Fruit fly (Drosophila melanogaster): Measurements from ENCODE around the gene Ndc80.

The Ndc80 gene

dm6 chrX:13630290-13630900 lies 18.5 kb upstream of the Ndc80 start (continued):
- no peak for TF ChIP-seq pros (GFP tag; optimal IDR thresholded peaks at IDR 0.05)
- no peak for TF ChIP-seq NfI (GFP tag; optimal IDR thresholded peaks at IDR 0.05)
- TF ChIP-seq Sin3A (optimal IDR thresholded peaks at IDR 0.05): no peak
- no peak for TF ChIP-seq CG18619 (GFP tag; optimal IDR thresholded peaks at IDR 0.05)
- no peak for TF ChIP-seq CG3838 (GFP tag; optimal IDR thresholded peaks at IDR 0.05)
- TF ChIP-seq hbn (GFP tag; IDR thresholded peaks at IDR 0.05; ENCODE audit: partially characterized antibody): no peak
- no peak for TF ChIP-seq CG10565 (GFP tag; optimal IDR thresholded peaks at IDR 0.05)
- TF ChIP-seq BtbVII (GFP tag; optimal IDR thresholded peaks at IDR 0.05): no peak
- peak; percentile 41 for TF ChIP-seq pnt (GFP tag; optimal IDR thresholded peaks at IDR 0.05)
- no peak for TF ChIP-seq CG8359 (GFP tag; optimal IDR thresholded peaks at IDR 0.05; ENCODE audit: borderline replicate concordance)
- no peak for TF ChIP-seq zfh2 (GFP tag; optimal IDR thresholded peaks at IDR 0.05)
- no peak for TF ChIP-seq Meics (GFP tag; optimal IDR thresholded peaks at IDR 0.05)
- no peak for TF ChIP-seq CG1024 (GFP tag; IDR thresholded peaks at IDR 0.05)
- TF ChIP-seq CG2202 (tag; optimal IDR thresholded peaks at IDR 0.05): no peak
- TF ChIP-seq CG10431 (GFP tag; optimal IDR thresholded peaks at IDR 0.05): no peak
- TF ChIP-seq CG33557 (GFP tag; optimal IDR thresholded peaks at IDR 0.05): no peak
- no peak for TF ChIP-seq bcd (GFP tag; optimal IDR thresholded peaks at IDR 0.05)
- no peak for TF ChIP-seq sens-2 (GFP tag; IDR thresholded peaks at IDR 0.05)
- no peak for TF ChIP-seq CG8478 (optimal IDR thresholded peaks at IDR 0.05)
- TF ChIP-seq Ets97D (GFP tag; optimal IDR thresholded peaks at IDR 0.05): no peak
- TF ChIP-seq eve (GFP tag; optimal IDR thresholded peaks at IDR 0.05): no peak
- TF ChIP-seq CG11456 (GFP tag; IDR thresholded peaks at IDR 0.05): no peak
- TF ChIP-seq shn (GFP tag; optimal IDR thresholded peaks at IDR 0.05): no peak
- peak; percentile 11 for TF ChIP-seq Sry-δ (GFP tag; optimal IDR thresholded peaks at IDR 0.05)
- TF ChIP-seq CG12299 (tag; optimal IDR thresholded peaks at IDR 0.05): no peak
- no peak for TF ChIP-seq tup (GFP tag; optimal IDR thresholded peaks at IDR 0.05)
- no peak for TF ChIP-seq Lpt (GFP tag; optimal IDR thresholded peaks at IDR 0.05)
- TF ChIP-seq nerfin-1 (tag; optimal IDR thresholded peaks at IDR 0.05): no peak
- TF ChIP-seq gce (GFP tag; IDR thresholded peaks at IDR 0.05): no peak
- TF ChIP-seq Nf-YC (tag; optimal IDR thresholded peaks at IDR 0.05): no peak
- peak; percentile 60 for TF ChIP-seq gem (tag; optimal IDR thresholded peaks at IDR 0.05)
- TF ChIP-seq Drgx (GFP tag; IDR thresholded peaks at IDR 0.05): 0 out of 2 replicates have a peak, but pooled peaks have one; percentile 8
- TF ChIP-seq cato (GFP tag; optimal IDR thresholded peaks at IDR 0.05; ENCODE audit: borderline replicate concordance): no peak
- TF ChIP-seq stwl (tag; optimal IDR thresholded peaks at IDR 0.05): no peak
- TF ChIP-seq Eip74EF (GFP tag; optimal IDR thresholded peaks at IDR 0.05): no peak
- no peak for TF ChIP-seq ase (GFP tag; IDR thresholded peaks at IDR 0.05)
- TF ChIP-seq CG7745 (tag; optimal IDR thresholded peaks at IDR 0.05): no peak
- no peak for TF ChIP-seq Deaf1 (tag; optimal IDR thresholded peaks at IDR 0.05)
- peak; percentile 20 for TF ChIP-seq Dip3 (GFP tag; optimal IDR thresholded peaks at IDR 0.05)
- TF ChIP-seq CG12219 (GFP tag; optimal IDR thresholded peaks at IDR 0.05): no peak
- TF ChIP-seq Elba2 (GFP tag; optimal IDR thresholded peaks at IDR 0.05): no peak
- no peak for TF ChIP-seq Poxn (GFP tag; IDR thresholded peaks at IDR 0.05)
- TF ChIP-seq CG8924 (tag; optimal IDR thresholded peaks at IDR 0.05): no peak
- TF ChIP-seq CG14860 (GFP tag; IDR thresholded peaks at IDR 0.05; ENCODE audit: partially characterized antibody): no peak
- TF ChIP-seq CG9727 (GFP tag; optimal IDR thresholded peaks at IDR 0.05): peak; percentile 14
- TF ChIP-seq CG4707 (GFP tag; optimal IDR thresholded peaks at IDR 0.05): no peak
- TF ChIP-seq CG6254 (GFP tag; optimal IDR thresholded peaks at IDR 0.05): no peak
- TF ChIP-seq yki (optimal IDR thresholded peaks at IDR 0.05): no peak
- TF ChIP-seq Hey (tag; optimal IDR thresholded peaks at IDR 0.05): no peak
- TF ChIP-seq toy (GFP tag; IDR thresholded peaks at IDR 0.05): no peak
- TF ChIP-seq CG9797 (GFP tag; optimal IDR thresholded peaks at IDR 0.05): no peak
- no peak for TF ChIP-seq klu (GFP tag; IDR thresholded peaks at IDR 0.05)
